Fruit fly (Drosophila melanogaster): ENCODE results near the gene Irp-1A.

The Irp-1A gene

dm6 chr3R:22686336-22686874 is 38.0 kb downstream of the Irp-1A start, which contains the start of the genes Gclm and CG17625:
Gene Gclm (minus strand): TSS chr3R:22686510.
Gene CG17625 (plus strand): TSS chr3R:22686849.
- TF ChIP-seq CG6276 (GFP tag; optimal IDR thresholded peaks at IDR 0.05) (no peak), topi (GFP tag; optimal IDR thresholded peaks at IDR 0.05) (peak; percentile 45), CG15336 (GFP tag; IDR thresholded peaks at IDR 0.05) (no peak; the same call in 1 of the 2 replicates), ss (GFP tag; optimal IDR thresholded peaks at IDR 0.05) (peak; percentile 42 to 56), svp (GFP tag) (peak; percentile 81), dac (GFP tag; optimal IDR thresholded peaks at IDR 0.05) (no peak), Smox (GFP tag; optimal IDR thresholded peaks at IDR 0.05) (no peak), CG8632 (GFP tag; optimal IDR thresholded peaks at IDR 0.05) (peak; percentile 1), CG9139 (GFP tag; optimal IDR thresholded peaks at IDR 0.05) (peak; percentile 35), Eip75B (GFP tag; optimal IDR thresholded peaks at IDR 0.05) (peak; percentile 39), CG16779 (tag; optimal IDR thresholded peaks at IDR 0.05) (no peak), CG3032 (tag; optimal IDR thresholded peaks at IDR 0.05) (peak; percentile 27), lz (GFP tag; optimal IDR thresholded peaks at IDR 0.05) (peak; percentile 48), CG34406 (GFP tag; optimal IDR thresholded peaks at IDR 0.05) (peak; percentile 36), esn (GFP tag; optimal IDR thresholded peaks at IDR 0.05) (peak; percentile 67), CG7368 (GFP tag; optimal IDR thresholded peaks at IDR 0.05) (no peak), CG31627 (GFP tag; optimal IDR thresholded peaks at IDR 0.05) (peak; percentile 33), Hr4 (GFP tag; optimal IDR thresholded peaks at IDR 0.05) (no peak), salr (GFP tag; optimal IDR thresholded peaks at IDR 0.05) (no peak), CG8119 (GFP tag; IDR thresholded peaks at IDR 0.05) (peak; percentile 13; the same call in 1 of the 3 replicates), net (GFP tag; optimal IDR thresholded peaks at IDR 0.05) (peak; percentile 56), Hr39 (GFP tag; optimal IDR thresholded peaks at IDR 0.05) (no peak), CG10631 (GFP tag; optimal IDR thresholded peaks at IDR 0.05) (peak; percentile 50), dsx (GFP tag; optimal IDR thresholded peaks at IDR 0.05; ENCODE audit: poor library complexity, severe bottlenecking) (peak; percentile 57), CG8319 (GFP tag; optimal IDR thresholded peaks at IDR 0.05) (no peak), Sox102F (GFP tag; optimal IDR thresholded peaks at IDR 0.05) (peak; percentile 56), acj6 (GFP tag; optimal IDR thresholded peaks at IDR 0.05) (peak; percentile 20), Eip78C (GFP tag) (no peak), Ets96B (tag; optimal IDR thresholded peaks at IDR 0.05) (peak; percentile 14), CG6854 (GFP tag; optimal IDR thresholded peaks at IDR 0.05) (peak; percentile 73), Ets21C (GFP tag; optimal IDR thresholded peaks at IDR 0.05) (no peak), CG11294 (GFP tag; IDR thresholded peaks at IDR 0.05) (no peak), CG1621 (tag; optimal IDR thresholded peaks at IDR 0.05) (peak; percentile 11), fd59A (GFP tag; optimal IDR thresholded peaks at IDR 0.05) (no peak), pdm3 (GFP tag; optimal IDR thresholded peaks at IDR 0.05) (peak; percentile 56), vri (GFP tag; optimal IDR thresholded peaks at IDR 0.05) (no peak), fd85E (GFP tag; optimal IDR thresholded peaks at IDR 0.05) (no peak), CG11762 (GFP tag; optimal IDR thresholded peaks at IDR 0.05; ENCODE audit: insufficient read depth) (no peak), Met (GFP tag; optimal IDR thresholded peaks at IDR 0.05) (no peak), eg (GFP tag; IDR thresholded peaks at IDR 0.05) (peak; percentile 56), CG4318 (GFP tag; optimal IDR thresholded peaks at IDR 0.05) (no peak), CG6792 (GFP tag; optimal IDR thresholded peaks at IDR 0.05) (peak; percentile 37), CG6163 (GFP tag; IDR thresholded peaks at IDR 0.05) (peak; percentile 47; the same call in 2 of the 3 replicates), CG32006 (GFP tag; optimal IDR thresholded peaks at IDR 0.05) (no peak), CG11902 (GFP tag; optimal IDR thresholded peaks at IDR 0.05) (no peak), fkh (GFP tag; optimal IDR thresholded peaks at IDR 0.05) (peak; percentile 4), CG6808 (GFP tag; optimal IDR thresholded peaks at IDR 0.05) (no peak), CG3919 (GFP tag; optimal IDR thresholded peaks at IDR 0.05) (peak; percentile 51), Sox14 (GFP tag; optimal IDR thresholded peaks at IDR 0.05) (peak; percentile 38), Lpt (GFP tag; optimal IDR thresholded peaks at IDR 0.05) (no peak), OdsH (GFP tag; optimal IDR thresholded peaks at IDR 0.05) (no peak), Sox15 (GFP tag; optimal IDR thresholded peaks at IDR 0.05) (no peak)
